Fruit fly (Drosophila melanogaster) whole organism, embryonic: Measurements from ENCODE around the gene CG15517.

Source experiments
- CG10321 ChIP-seq: fragments of 200-800 bp; sonication (Bioruptor generic); IDR thresholded peaks from 2 replicates; pipeline ENCODE4 v1.3.6; 2022; ENCODE audit warnings: missing biosample characterization, missing genetic modification characterization
- CG10366 ChIP-seq: fragments of 200-800 bp; sonication (Bioruptor generic); IDR thresholded peaks from 2 replicates; pipeline ENCODE4 v1.3.6; 2022; ENCODE audit warnings: missing biosample characterization, missing genetic modification characterization
- CG10565 ChIP-seq: fragments of 200-800 bp; sonication (Bioruptor generic); optimal IDR thresholded peaks from 3 replicates; lab custom pipeline; 2016; ENCODE audit warnings: missing biosample characterization, mild to moderate bottlenecking, missing genetic modification characterization
- CG12942 ChIP-seq: fragments of 200-800 bp; sonication (Bioruptor generic); optimal IDR thresholded peaks from 3 replicates; lab custom pipeline; 2016; ENCODE audit warnings: missing biosample characterization, missing genetic modification characterization
- CG13123 ChIP-seq: fragments of 200-800 bp; sonication (Bioruptor generic); optimal IDR thresholded peaks from 2 replicates; lab custom pipeline; 2016; ENCODE audit warnings: missing biosample characterization, missing genetic modification characterization
- CG16813 ChIP-seq: fragments of 200-800 bp; sonication (Bioruptor generic); IDR thresholded peaks from 3 replicates; pipeline ENCODE4 v1.3.6; 2022; ENCODE audit warnings: missing biosample characterization, missing genetic modification characterization; ENCODE audit not compliant: partially characterized antibody
- CG17912 ChIP-seq: fragments of 200-800 bp; sonication (Bioruptor generic); optimal IDR thresholded peaks from 2 replicates; lab custom pipeline; 2018; ENCODE audit warnings: missing biosample characterization, mild to moderate bottlenecking, missing genetic modification characterization
- CG18262 ChIP-seq: fragments of 200-800 bp; optimal IDR thresholded peaks from 3 replicates; lab custom pipeline; 2019; ENCODE audit warnings: missing biosample characterization, mild to moderate bottlenecking, missing genetic modification characterization, moderate library complexity
- CG2199 ChIP-seq: fragments of 200-800 bp; sonication (Bioruptor generic); IDR thresholded peaks from 3 replicates; pipeline ENCODE4 v1.3.6; 2022; ENCODE audit warnings: missing biosample characterization, missing genetic modification characterization
- CG34224 ChIP-seq: fragments of 200-800 bp; sonication (Bioruptor generic); IDR thresholded peaks from 3 replicates; pipeline ENCODE4 v1.3.6; 2022; ENCODE audit warnings: missing biosample characterization, missing genetic modification characterization; ENCODE audit not compliant: partially characterized antibody
- CG4282 ChIP-seq: fragments of 200-800 bp; sonication (Bioruptor generic); optimal IDR thresholded peaks from 2 replicates; lab custom pipeline; 2016; ENCODE audit warnings: missing biosample characterization, missing genetic modification characterization
- CG6175 ChIP-seq: fragments of 200-800 bp; sonication (Bioruptor generic); IDR thresholded peaks from 3 replicates; pipeline ENCODE4 v1.3.6; 2022; ENCODE audit warnings: missing biosample characterization, missing genetic modification characterization
- CG6272 ChIP-seq: fragments of 200-800 bp; sonication (Bioruptor generic); IDR thresholded peaks from 2 replicates; pipeline ENCODE4 v1.3.6; 2022; ENCODE audit warnings: missing biosample characterization, missing genetic modification characterization
- CG7745 ChIP-seq: fragments of 200-800 bp; sonication (Bioruptor generic); optimal IDR thresholded peaks from 2 replicates; lab custom pipeline; 2018; ENCODE audit warnings: missing biosample characterization, mild to moderate bottlenecking, missing genetic modification characterization, moderate library complexity
- CG7987 ChIP-seq: fragments of 200-800 bp; sonication (Bioruptor generic); optimal IDR thresholded peaks from 2 replicates; lab custom pipeline; 2018; ENCODE audit warnings: missing biosample characterization, mild to moderate bottlenecking, missing genetic modification characterization, moderate library complexity
- CG8924 ChIP-seq: fragments of 200-800 bp; optimal IDR thresholded peaks from 3 replicates; lab custom pipeline; 2019; ENCODE audit warnings: missing biosample characterization, mild to moderate bottlenecking, missing genetic modification characterization, moderate library complexity
- CG9817 ChIP-seq: fragments of 200-800 bp; sonication (Bioruptor generic); optimal IDR thresholded peaks from 2 replicates; lab custom pipeline; 2018; ENCODE audit warnings: missing biosample characterization, mild to moderate bottlenecking, missing genetic modification characterization, moderate library complexity
- D ChIP-seq, 2 experiments: fragments of 200-800 bp in 1 of 2; fragments of >200 bp in 1 of 2; sonication (Bioruptor generic) in 1 of 2; optimal IDR thresholded peaks; 2 replicates in 1 of 2; 3 replicates in 1 of 2; lab custom pipeline; 2017; ENCODE audit warnings: mild to moderate bottlenecking in 1 of 2, missing biosample characterization in 1 of 2, missing genetic modification characterization in 1 of 2, missing genetic modification reagents in 1 of 2
- D19B ChIP-seq: fragments of 200-800 bp; sonication (Bioruptor generic); optimal IDR thresholded peaks from 2 replicates; lab custom pipeline; 2017; ENCODE audit warnings: missing biosample characterization, mild to moderate bottlenecking, missing genetic modification characterization
- Dbx ChIP-seq: fragments of 200-800 bp; sonication (Bioruptor generic); IDR thresholded peaks from 3 replicates; pipeline ENCODE4 v1.3.6; 2022; ENCODE audit warnings: missing biosample characterization, missing genetic modification characterization
- Dip2 ChIP-seq: fragments of 200-800 bp; sonication (Bioruptor generic); IDR thresholded peaks from 2 replicates; pipeline ENCODE4 v1.3.6; 2022; ENCODE audit warnings: missing biosample characterization, missing genetic modification characterization
- Doc3 ChIP-seq: fragments of 200-800 bp; sonication (Bioruptor generic); IDR thresholded peaks from 3 replicates; pipeline ENCODE4 v1.3.6; 2022; ENCODE audit warnings: missing biosample characterization, missing genetic modification characterization; ENCODE audit not compliant: partially characterized antibody
- Dref ChIP-seq: fragments of 200-800 bp; sonication (Bioruptor generic); IDR thresholded peaks from 2 replicates; pipeline ENCODE4 v1.3.6; 2022; ENCODE audit warnings: missing biosample characterization, missing genetic modification characterization
- E2f2 ChIP-seq: fragments of 200-800 bp; sonication (Bioruptor generic); IDR thresholded peaks from 2 replicates; pipeline ENCODE4 v1.3.6; 2022; ENCODE audit warnings: missing biosample characterization, missing genetic modification characterization
- HHEX ChIP-seq: fragments of 200-800 bp; sonication (Bioruptor generic); optimal IDR thresholded peaks from 3 replicates; lab custom pipeline; 2017; ENCODE audit warnings: missing biosample characterization, mild to moderate bottlenecking, missing genetic modification characterization, missing genetic modification reagents
- HLHmδ ChIP-seq: fragments of 200-800 bp; sonication (Bioruptor generic); optimal IDR thresholded peaks from 2 replicates; lab custom pipeline; 2018; ENCODE audit warnings: missing biosample characterization, mild to moderate bottlenecking, missing genetic modification characterization, moderate library complexity
- Lim3 ChIP-seq: fragments of 200-800 bp; sonication (Bioruptor generic); IDR thresholded peaks from 2 replicates; pipeline ENCODE4 v1.3.6; 2022; ENCODE audit warnings: missing biosample characterization, missing genetic modification characterization
- Opbp ChIP-seq: fragments of 200-800 bp; sonication (Bioruptor generic); IDR thresholded peaks from 3 replicates; pipeline ENCODE4 v1.3.6; 2022; ENCODE audit warnings: missing biosample characterization, missing genetic modification characterization; ENCODE audit not compliant: partially characterized antibody
- Optix ChIP-seq: fragments of 200-800 bp; sonication (Bioruptor generic); IDR thresholded peaks from 3 replicates; pipeline ENCODE4 v1.3.6; 2022; ENCODE audit warnings: missing biosample characterization, missing genetic modification characterization
- Ravus ChIP-seq: fragments of 200-800 bp; sonication (Bioruptor generic); IDR thresholded peaks from 2 replicates; pipeline ENCODE4 v1.3.6; 2022; ENCODE audit warnings: missing biosample characterization, missing genetic modification characterization
- ash1 ChIP-seq: fragments of 200-800 bp; sonication (Bioruptor generic); optimal IDR thresholded peaks from 2 replicates; lab custom pipeline; 2018; ENCODE audit warnings: missing biosample characterization, mild to moderate bottlenecking, missing genetic modification characterization
- ato ChIP-seq: fragments of 200-800 bp; sonication (Bioruptor generic); IDR thresholded peaks from 2 replicates; pipeline ENCODE4 v1.3.6; 2022; ENCODE audit warnings: missing biosample characterization, missing genetic modification characterization; ENCODE audit not compliant: partially characterized antibody
- btn ChIP-seq: fragments of 200-800 bp; sonication (Bioruptor generic); optimal IDR thresholded peaks from 2 replicates; lab custom pipeline; 2016; ENCODE audit warnings: missing biosample characterization, missing genetic modification characterization
- chif ChIP-seq, 2 experiments: fragments of 200-800 bp; sonication (Bioruptor generic); optimal IDR thresholded peaks; 3 replicates each; lab custom pipeline; 2016; ENCODE audit warnings: missing biosample characterization in 2 of 2, missing genetic modification characterization in 2 of 2
- disco-r ChIP-seq: fragments of 200-800 bp; sonication (Bioruptor generic); optimal IDR thresholded peaks from 2 replicates; lab custom pipeline; 2016; ENCODE audit warnings: missing biosample characterization, missing genetic modification characterization
- emc ChIP-seq: fragments of 200-800 bp; sonication (Bioruptor generic); optimal IDR thresholded peaks from 2 replicates; lab custom pipeline; 2016; ENCODE audit warnings: missing biosample characterization, missing genetic modification characterization
- ftz-f1 ChIP-seq: fragments of 200-800 bp; sonication (Bioruptor generic); optimal IDR thresholded peaks from 2 replicates; lab custom pipeline; 2016; ENCODE audit warnings: missing biosample characterization, missing genetic modification characterization
- gro ChIP-seq: fragments of 200-800 bp; sonication (Bioruptor generic); optimal IDR thresholded peaks from 2 replicates; lab custom pipeline; 2016; ENCODE audit warnings: missing biosample characterization, missing genetic modification characterization
- jigr1 ChIP-seq: fragments of 200-800 bp; sonication (Bioruptor generic); IDR thresholded peaks from 3 replicates; pipeline ENCODE4 v1.3.6; 2022; ENCODE audit warnings: missing biosample characterization, missing genetic modification characterization
- jumu ChIP-seq: fragments of 200-800 bp; sonication (Bioruptor generic); optimal IDR thresholded peaks from 3 replicates; lab custom pipeline; 2016; ENCODE audit warnings: missing biosample characterization, missing genetic modification characterization
- lbe ChIP-seq: fragments of 200-800 bp; sonication (Bioruptor generic); optimal IDR thresholded peaks from 2 replicates; lab custom pipeline; 2016; ENCODE audit warnings: missing biosample characterization, mild to moderate bottlenecking, missing genetic modification characterization
- mirr ChIP-seq: fragments of 200-800 bp; sonication (Bioruptor generic); optimal IDR thresholded peaks from 3 replicates; lab custom pipeline; 2018; ENCODE audit warnings: missing biosample characterization, mild to moderate bottlenecking, missing genetic modification characterization
- pfk ChIP-seq: fragments of 200-800 bp; sonication (Bioruptor generic); optimal IDR thresholded peaks from 2 replicates; lab custom pipeline; 2018; ENCODE audit warnings: missing biosample characterization, mild to moderate bottlenecking, missing genetic modification characterization, moderate library complexity
- phol ChIP-seq: fragments of 200-800 bp; sonication (Bioruptor generic); optimal IDR thresholded peaks from 3 replicates; lab custom pipeline; 2018; ENCODE audit warnings: missing biosample characterization, mild to moderate bottlenecking, missing genetic modification characterization, moderate library complexity
- pzg ChIP-seq: fragments of 200-800 bp; sonication (Bioruptor generic); optimal IDR thresholded peaks from 3 replicates; lab custom pipeline; 2018; ENCODE audit warnings: missing biosample characterization, mild to moderate bottlenecking, missing genetic modification characterization, moderate library complexity
- slou ChIP-seq: fragments of 200-800 bp; sonication (Bioruptor generic); optimal IDR thresholded peaks from 3 replicates; lab custom pipeline; 2016; ENCODE audit warnings: missing biosample characterization, missing genetic modification characterization
- slp2 ChIP-seq: fragments of 200-800 bp; sonication (Bioruptor generic); optimal IDR thresholded peaks from 2 replicates; lab custom pipeline; 2016; ENCODE audit warnings: missing biosample characterization, missing genetic modification characterization
- tin ChIP-seq: fragments of 200-800 bp; sonication (Bioruptor generic); optimal IDR thresholded peaks from 3 replicates; lab custom pipeline; 2016; ENCODE audit warnings: missing biosample characterization, missing genetic modification characterization
- unc-4 ChIP-seq: fragments of 200-800 bp; sonication (Bioruptor generic); IDR thresholded peaks from 2 replicates; pipeline ENCODE4 v1.3.6; 2022; ENCODE audit warnings: missing biosample characterization, missing genetic modification characterization; ENCODE audit not compliant: partially characterized antibody

Gene CG15517

dm6 chr3R:29868676-29869349 lies 34.8 kb downstream of the CG15517 start, which contains the start of gene Zip99C (continued):
- TF ChIP-seq ftz-f1 (GFP tag; lab: Kevin White, UChicago) (no peak), Lim3 (no peak), CG7987 (GFP tag; lab: Kevin White, UChicago) (peak; percentile 17), Optix (GFP tag; lab: Robert Waterston, UW) (no peak), Doc3 (GFP tag; lab: Robert Waterston, UW) (peak; percentile 90), CG4282 (no peak), CG17912 (GFP tag; lab: Kevin White, UChicago) (no peak), CG7745 (tag; lab: Kevin White, UChicago) (no peak), D19B (GFP tag; lab: Kevin White, UChicago) (no peak), gro (peak; percentile 6), jumu (no peak), phol (tag; lab: Kevin White, UChicago) (peak; percentile 93), slp2 (GFP tag; lab: Kevin White, UChicago) (no peak), ato (GFP tag; lab: Robert Waterston, UW) (peak; percentile 55), CG6175 (GFP tag; lab: Robert Waterston, UW) (no peak), Dref (GFP tag; lab: Robert Waterston, UW) (peak; percentile 96), lbe (GFP tag; lab: Kevin White, UChicago) (peak; percentile 79), btn (no peak), CG13123 (GFP tag; lab: Kevin White, UChicago) (peak; percentile 21), jigr1 (GFP tag; lab: Robert Waterston, UW) (no peak), D (optimal IDR thresholded peaks at IDR 0.05; lab: Kevin White, UChicago) (no peak), D (GFP tag; optimal IDR thresholded peaks at IDR 0.05; lab: Kevin White, UChicago) (no peak), CG18262 (peak; percentile 18), mirr (GFP tag; lab: Kevin White, UChicago) (no peak), slou (GFP tag; lab: Kevin White, UChicago) (peak; percentile 17), CG8924 (tag; lab: Kevin White, UChicago) (peak; percentile 44), HLHmδ (GFP tag; lab: Kevin White, UChicago) (no peak), E2f2 (GFP tag; lab: Robert Waterston, UW) (peak; percentile 95), CG9817 (tag; lab: Kevin White, UChicago) (peak; percentile 36), CG16813 (GFP tag; lab: Robert Waterston, UW) (peak; percentile 96), pfk (no peak), CG10366 (peak; percentile 24; the same call in 1 of the 2 replicates), chif (GFP tag; optimal IDR thresholded peaks at IDR 0.05; lab: Kevin White, UChicago) (peak in 1 of 2 experiments; percentile 2), CG34224 (peak; percentile 85), disco-r (GFP tag; lab: Kevin White, UChicago) (no peak), unc-4 (peak; percentile 82), Dbx (GFP tag; lab: Robert Waterston, UW) (peak; percentile 30; the same call in 1 of the 3 replicates), HHEX (no peak), emc (GFP tag; lab: Kevin White, UChicago) (no peak), CG6272 (peak; percentile 41; the same call in 1 of the 2 replicates), CG2199 (GFP tag; lab: Robert Waterston, UW) (no peak), tin (peak; percentile 41), Ravus (GFP tag; lab: Robert Waterston, UW) (no peak), CG12942 (GFP tag; lab: Kevin White, UChicago) (no peak), Dip2 (GFP tag; lab: Robert Waterston, UW) (no peak), Opbp (GFP tag; lab: Robert Waterston, UW) (peak; percentile 89), pzg (GFP tag; lab: Kevin White, UChicago) (peak; percentile 93), ash1 (GFP tag; lab: Kevin White, UChicago) (no peak), CG10565 (GFP tag; lab: Kevin White, UChicago) (no peak), CG10321 (GFP tag; lab: Robert Waterston, UW) (no peak)
